Fruit fly (Drosophila melanogaster) S2 (cell line): Measurements from ENCODE around the gene CG34337.

Experiments used
- CG8478 ChIP-seq: fragments of >200 bp; optimal IDR thresholded peaks from 2 replicates; lab custom pipeline; 2018
- CTCF ChIP-seq, 2 experiments: fragments of >200 bp; optimal IDR thresholded peaks; 2 replicates each; lab custom pipeline; 2018

dm6 chrX:7462089-7462488, 45.0 kb downstream of the CG34337 start:
- TF ChIP-seq CG8478 (lab: Kevin White, UChicago) (no peak), CTCF (optimal IDR thresholded peaks at IDR 0.05; lab: Kevin White, UChicago) (no peak)
